Worm (Caenorhabditis elegans) whole organism, L2 larva: ENCODE measurements around the gene pro-1.
A peak's percentile ranks its signal among the peaks of the same experiment; 100 is the strongest.

Source experiments
- aly-2 ChIP-seq: fragments of 150-350 bp; optimal IDR thresholded peaks from 2 replicates; lab custom pipeline; 2014; ENCODE audit warnings: missing biosample characterization, missing genetic modification characterization
- blmp-1 ChIP-seq: sonication (generic microtip); optimal IDR thresholded peaks from 2 replicates; lab custom pipeline; 2017; ENCODE audit warnings: missing genetic modification characterization, mild to moderate bottlenecking, missing compliant biosample characterization, antibody characterized with exemption, moderate library complexity; ENCODE audit not compliant: insufficient read depth
- ceh-82 ChIP-seq: fragments of 150-350 bp; optimal IDR thresholded peaks from 2 replicates; lab custom pipeline; 2014; ENCODE audit warnings: missing biosample characterization, missing genetic modification characterization
- gmeb-1 ChIP-seq: fragments of 150-350 bp; optimal IDR thresholded peaks from 2 replicates; lab custom pipeline; 2014; ENCODE audit warnings: missing biosample characterization, missing genetic modification characterization
- lsy-2 ChIP-seq, 2 experiments: fragments of 150-350 bp in 1 of 2; sonication (generic microtip) in 1 of 2; optimal IDR thresholded peaks; 2 replicates each; lab custom pipeline; 2014 to 2017; ENCODE audit warnings: missing biosample characterization in 2 of 2, missing genetic modification characterization in 2 of 2
- mbf-1 ChIP-seq: sonication (generic microtip); optimal IDR thresholded peaks from 2 replicates; lab custom pipeline; 2017; ENCODE audit warnings: missing biosample characterization, missing genetic modification characterization
- mdl-1 ChIP-seq, 2 experiments: fragments of 150-350 bp in 1 of 2; sonication (generic microtip) in 1 of 2; optimal IDR thresholded peaks; 2 replicates each; lab custom pipeline; 2017; ENCODE audit warnings: missing biosample characterization in 2 of 2, missing genetic modification characterization in 2 of 2
- nhr-11 ChIP-seq: fragments of 150-350 bp; optimal IDR thresholded peaks from 2 replicates; lab custom pipeline; 2014; ENCODE audit warnings: missing biosample characterization, missing genetic modification characterization
- nhr-6 ChIP-seq: fragments of 150-350 bp; optimal IDR thresholded peaks from 2 replicates; lab custom pipeline; 2014; ENCODE audit warnings: missing biosample characterization, missing genetic modification characterization
- snpc-4 ChIP-seq: fragments of 150-350 bp; optimal IDR thresholded peaks from 2 replicates; lab custom pipeline; 2014; ENCODE audit warnings: missing biosample characterization, missing genetic modification characterization
- unc-39 ChIP-seq: fragments of 150-350 bp; optimal IDR thresholded peaks from 2 replicates; lab custom pipeline; 2014; ENCODE audit warnings: missing biosample characterization, missing genetic modification characterization

ce11 chrII:10502491-10503063 lies 39.2 kb downstream of the pro-1 start, which contains the start of gene myrf-1:
- peak; percentile 39 to 81 for TF ChIP-seq lsy-2 (tag; optimal IDR thresholded peaks at IDR 0.05; lab: Kevin White, UChicago)
- no peak for TF ChIP-seq ceh-82
- no peak for TF ChIP-seq nhr-6 (tag; lab: Kevin White, UChicago)
- peak; percentile 50 for TF ChIP-seq blmp-1 (tag; lab: Kevin White, UChicago)
- TF ChIP-seq mbf-1 (tag; lab: Kevin White, UChicago), result no peak
- no peak for TF ChIP-seq unc-39 (tag; lab: Kevin White, UChicago)
- TF ChIP-seq aly-2 (tag; lab: Kevin White, UChicago), result no peak
- TF ChIP-seq nhr-11 (tag; lab: Kevin White, UChicago), result no peak
- peak; percentile 25 for TF ChIP-seq snpc-4 (tag; lab: Kevin White, UChicago)
- peak; percentile 71 for TF ChIP-seq gmeb-1 (tag; lab: Kevin White, UChicago)
- TF ChIP-seq mdl-1 (tag; optimal IDR thresholded peaks at IDR 0.05; lab: Kevin White, UChicago), result peak; percentile 64 to 85
